Worm (Caenorhabditis elegans) whole organism, dauer: ENCODE results near the gene atgl-1.

Experiments used
- unc-62 ChIP-seq: sonication (generic microtip); optimal IDR thresholded peaks from 2 replicates; lab custom pipeline; 2017; ENCODE audit warnings: missing biosample characterization, missing genetic modification reagents, missing genetic modification characterization

Gene atgl-1

DNA sequence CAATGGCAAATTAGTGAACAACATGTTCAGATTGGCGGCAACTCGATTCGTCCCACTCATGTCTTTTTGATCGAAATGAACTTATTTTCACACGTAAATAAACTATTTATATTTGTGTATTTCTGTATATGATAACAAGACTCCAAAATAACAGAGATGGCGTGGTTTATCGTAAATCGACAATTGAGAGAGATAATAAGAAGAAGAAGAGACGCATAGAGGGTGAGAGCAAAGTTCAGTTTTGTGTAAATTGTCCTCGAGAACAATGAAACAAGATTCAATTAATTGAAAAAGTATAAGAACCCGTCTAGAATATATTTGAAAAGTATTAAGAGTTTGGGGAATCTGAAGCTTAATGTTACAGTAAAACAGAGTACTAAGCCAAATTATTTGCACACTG is 7.8 kb downstream of the atgl-1 start:
- no peak for TF ChIP-seq unc-62

DNA sequence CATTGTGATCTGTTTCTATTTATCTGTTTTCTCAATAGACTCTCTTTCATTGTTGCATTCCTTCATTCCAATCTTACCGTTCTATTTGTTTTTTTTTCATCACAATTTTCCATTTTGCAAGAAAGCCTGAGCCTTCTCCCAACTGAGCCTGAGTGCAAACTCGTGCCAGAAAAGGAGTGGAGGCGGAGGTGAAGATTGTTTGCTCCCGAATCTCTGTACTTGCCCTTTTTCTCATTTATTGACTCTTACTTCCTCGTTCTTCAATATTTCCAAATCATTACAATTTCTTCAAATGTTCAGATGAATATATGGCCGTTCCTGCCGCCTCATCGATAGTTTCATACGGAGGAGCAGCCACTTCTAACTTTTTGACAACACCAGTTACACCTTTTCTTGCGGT is 12.4 kb downstream of the atgl-1 start, which contains the start of gene let-756:
TSS of gene let-756 (plus strand) at position 301 of the 400 bp plus-strand sequence.
- TF ChIP-seq unc-62: no peak

DNA sequence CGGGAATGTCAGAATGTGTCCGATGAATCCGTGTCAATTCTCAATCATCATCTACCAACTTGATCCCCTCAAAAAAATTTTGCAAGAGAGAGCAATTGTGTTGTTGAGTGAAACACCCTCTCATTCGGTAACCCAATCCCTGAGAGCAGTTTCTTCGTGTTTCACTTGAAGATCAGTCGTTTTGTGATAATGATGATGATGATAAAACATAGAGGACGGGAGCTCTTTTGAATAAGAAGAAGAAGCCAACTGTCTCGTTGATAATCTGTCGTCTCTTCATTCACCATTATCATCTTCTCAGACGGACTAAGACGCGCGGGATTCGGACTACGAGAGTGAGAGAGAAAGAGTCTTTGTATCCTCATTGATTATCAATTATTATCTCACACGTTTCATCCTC is 14.1 kb downstream of the atgl-1 start:
- no peak for TF ChIP-seq unc-62

DNA sequence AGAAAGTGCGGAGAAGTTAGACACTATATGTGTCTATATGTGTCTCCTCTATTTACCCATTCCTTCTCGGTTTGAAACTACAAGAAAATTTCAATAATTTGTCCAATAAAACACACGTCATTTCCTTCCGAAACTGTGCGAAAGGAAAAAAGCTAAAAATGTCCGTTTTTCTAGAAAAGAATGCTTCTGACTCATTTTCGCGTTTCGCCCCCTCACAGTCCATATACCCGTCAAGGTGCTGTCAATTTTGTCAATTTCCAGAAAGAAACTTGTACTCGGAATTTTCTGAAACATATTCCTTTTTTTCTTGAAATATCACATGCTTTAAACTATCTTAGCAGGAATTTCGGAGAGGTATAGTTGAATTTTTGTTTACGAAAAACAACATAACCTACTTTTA is 16.4 kb downstream of the atgl-1 start:
- TF ChIP-seq unc-62: no peak

DNA sequence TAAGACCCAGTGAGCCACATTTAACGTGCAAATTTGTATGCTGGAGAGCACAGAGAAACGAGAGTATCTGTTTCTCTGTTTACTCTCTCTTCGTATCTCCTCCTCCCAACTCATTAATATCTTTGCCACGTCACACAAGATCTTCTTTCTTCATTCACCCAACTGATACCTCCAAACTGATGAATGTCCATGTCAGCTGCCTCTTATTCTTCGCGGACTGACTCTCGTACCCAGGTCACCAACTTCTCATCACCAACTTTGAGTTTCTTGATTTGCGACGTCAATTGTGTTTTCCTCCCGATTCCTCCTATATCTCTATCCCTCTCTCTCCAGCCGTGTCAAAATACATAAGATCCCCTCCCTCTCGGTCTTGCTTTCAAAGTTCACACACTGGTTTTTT is 16.9 kb downstream of the atgl-1 start:
- no peak for TF ChIP-seq unc-62

DNA sequence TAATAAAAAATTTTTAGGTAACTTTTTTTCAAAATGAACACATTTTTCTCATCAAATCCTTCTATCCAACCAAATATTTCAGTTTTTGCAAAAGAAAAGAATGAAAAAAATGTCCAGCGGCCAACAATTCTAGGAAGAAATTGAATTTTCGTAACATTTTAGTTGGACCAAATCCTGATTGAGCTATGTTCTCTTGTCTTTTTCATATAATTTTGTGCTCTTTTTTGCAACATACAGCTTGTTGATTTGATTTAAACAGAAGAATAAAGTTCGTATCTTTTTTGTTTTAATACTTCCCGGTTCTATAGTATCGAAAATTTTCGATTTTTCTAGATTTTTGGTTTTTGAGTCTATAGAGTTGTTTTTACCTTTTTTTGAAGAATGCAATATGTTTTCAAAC is 19.8 kb downstream of the atgl-1 start:
- TF ChIP-seq unc-62: no peak

DNA sequence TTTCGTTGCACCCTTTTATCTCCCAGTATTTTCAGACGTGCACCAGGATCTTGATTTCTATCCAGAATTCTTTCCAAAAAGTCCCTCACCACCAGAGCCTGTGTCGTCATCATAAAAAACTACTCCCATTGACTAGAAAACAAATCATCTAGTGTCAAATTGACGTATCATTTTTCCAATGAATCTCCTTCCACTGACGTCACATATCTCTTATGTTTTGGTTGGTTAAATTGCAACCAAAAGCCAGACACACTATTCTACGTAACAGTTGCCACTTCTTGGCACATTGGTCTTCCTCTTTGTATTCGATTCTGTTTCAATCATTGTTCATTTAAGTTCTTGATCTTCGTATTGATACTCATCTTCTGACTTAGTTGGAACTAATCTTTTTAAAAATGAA is 21.1 kb downstream of the atgl-1 start:
- TF ChIP-seq unc-62: no peak

DNA sequence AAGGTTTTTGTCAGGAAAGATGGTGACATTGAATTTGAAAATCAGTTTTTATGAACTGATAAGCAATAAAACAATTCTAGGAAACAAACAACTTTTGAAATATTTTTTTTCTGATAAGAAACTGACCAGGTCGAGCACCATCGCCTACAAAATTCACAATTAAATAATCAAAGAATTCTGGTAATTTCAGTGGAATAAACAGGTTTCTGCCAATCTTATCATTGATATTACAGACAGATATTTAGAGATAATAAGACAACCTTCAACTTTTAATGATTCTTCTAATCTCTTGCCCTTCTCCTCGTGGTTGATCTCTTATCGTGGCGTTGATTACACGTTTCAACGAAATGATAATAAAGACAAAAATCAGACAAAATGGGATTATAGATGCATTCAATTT is 22.9 kb downstream of the atgl-1 start:
- no peak for TF ChIP-seq unc-62

DNA sequence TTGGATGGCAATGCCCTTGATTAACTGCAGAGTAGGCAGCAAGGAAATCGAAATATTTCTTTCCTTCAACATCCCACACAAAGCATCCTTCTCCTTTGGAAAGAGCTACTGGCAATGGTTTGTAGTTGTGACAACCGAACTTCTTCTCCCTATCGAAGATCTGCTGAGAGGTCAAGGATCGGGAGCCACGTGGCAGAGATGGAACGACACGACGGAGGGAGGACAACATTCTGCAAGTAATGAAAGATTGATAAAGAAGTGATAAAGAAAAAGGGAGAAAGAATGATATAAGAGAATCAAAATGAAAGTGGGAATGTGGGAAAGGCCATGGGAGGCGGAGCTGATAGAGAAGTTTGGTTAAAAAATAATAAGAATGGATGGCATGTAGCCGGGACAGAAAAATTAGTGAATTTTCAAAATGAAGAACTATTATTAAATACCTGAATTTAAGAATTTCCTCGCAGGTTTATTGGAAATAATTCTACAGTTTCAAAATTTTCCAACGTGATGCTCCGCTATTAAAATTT is 23.5 kb downstream of the atgl-1 start, which contains the start of gene oatr-1:
TSS of gene oatr-1 (minus strand) at position 477 of the 527 bp plus-strand sequence.
- TF ChIP-seq unc-62: no peak

DNA sequence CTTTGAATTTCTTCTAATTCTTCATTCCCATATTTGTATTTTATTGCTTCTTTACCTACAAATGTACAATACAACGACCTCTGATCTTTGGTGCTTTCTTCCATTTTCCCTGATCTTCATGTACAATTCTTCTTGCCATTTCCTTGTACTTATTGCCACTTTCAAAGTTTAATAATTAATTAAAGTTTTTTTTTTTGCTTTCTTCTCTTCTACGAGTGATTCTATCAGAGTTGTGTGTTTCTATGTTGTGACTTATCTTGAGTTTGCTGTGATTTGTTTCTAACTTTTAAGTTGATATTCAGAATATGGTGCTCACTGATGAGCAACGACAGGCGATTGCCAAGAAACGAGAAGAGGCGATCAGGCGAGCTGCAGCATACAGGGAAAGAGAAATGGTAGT is 28.6 kb downstream of the atgl-1 start, which contains the start of gene smrc-1:
TSS of gene smrc-1 (plus strand) at position 301 of the 400 bp plus-strand sequence.
- TF ChIP-seq unc-62: no peak

DNA sequence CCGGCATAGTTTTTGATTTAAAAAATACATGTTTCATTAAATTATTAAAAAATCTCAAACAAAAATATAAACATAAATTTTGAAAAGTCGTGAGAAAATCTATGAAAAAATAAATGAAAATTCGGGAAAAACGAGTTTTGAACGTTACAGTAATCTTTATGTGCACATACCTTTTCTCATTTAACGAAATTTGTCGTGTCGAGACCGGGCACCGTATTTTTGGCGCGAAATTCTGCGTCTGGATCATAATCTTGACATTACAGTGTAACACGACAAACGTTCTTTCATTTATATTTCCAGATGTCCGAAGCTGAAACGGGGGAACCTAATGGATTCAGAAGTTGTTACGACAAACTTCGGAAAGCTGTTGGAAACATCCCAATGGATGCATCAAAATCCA is 29.7 kb downstream of the atgl-1 start, which contains the start of gene C16A3.2:
TSS of gene C16A3.2 (plus strand) at position 301 of the 400 bp plus-strand sequence.
- no peak for TF ChIP-seq unc-62

DNA sequence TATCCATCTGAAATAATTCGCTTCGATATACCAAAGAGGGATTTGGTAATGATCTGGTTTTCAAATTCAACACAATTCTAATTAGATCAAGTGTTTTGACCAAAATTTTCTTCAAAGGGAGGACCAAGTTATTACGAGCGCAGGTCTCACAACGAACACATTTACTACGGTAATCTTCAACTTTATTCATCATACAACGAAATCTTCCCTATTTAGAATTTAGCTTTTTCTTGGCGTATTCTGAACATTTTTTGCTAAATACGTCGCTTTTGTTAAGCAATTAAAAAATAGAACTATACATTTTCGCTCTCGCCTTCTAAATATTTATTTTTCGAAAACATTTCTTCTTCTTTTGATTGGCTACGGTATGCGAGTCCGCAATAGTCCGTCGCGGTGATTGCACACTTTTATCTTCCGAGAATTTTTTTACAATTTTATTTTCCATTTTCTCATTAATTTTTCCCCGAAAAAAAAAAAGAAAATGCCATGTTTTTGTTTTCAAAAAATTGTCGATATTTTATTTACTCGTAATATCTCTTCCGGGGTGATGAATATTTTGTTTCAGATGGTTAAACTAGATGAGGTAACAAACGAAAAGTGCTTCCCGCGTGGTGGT is 36.2 kb downstream of the atgl-1 start, which contains the start of gene let-716:
TSS of gene let-716 (plus strand) at position 566 of the 616 bp plus-strand sequence.
- TF ChIP-seq unc-62: no peak

DNA sequence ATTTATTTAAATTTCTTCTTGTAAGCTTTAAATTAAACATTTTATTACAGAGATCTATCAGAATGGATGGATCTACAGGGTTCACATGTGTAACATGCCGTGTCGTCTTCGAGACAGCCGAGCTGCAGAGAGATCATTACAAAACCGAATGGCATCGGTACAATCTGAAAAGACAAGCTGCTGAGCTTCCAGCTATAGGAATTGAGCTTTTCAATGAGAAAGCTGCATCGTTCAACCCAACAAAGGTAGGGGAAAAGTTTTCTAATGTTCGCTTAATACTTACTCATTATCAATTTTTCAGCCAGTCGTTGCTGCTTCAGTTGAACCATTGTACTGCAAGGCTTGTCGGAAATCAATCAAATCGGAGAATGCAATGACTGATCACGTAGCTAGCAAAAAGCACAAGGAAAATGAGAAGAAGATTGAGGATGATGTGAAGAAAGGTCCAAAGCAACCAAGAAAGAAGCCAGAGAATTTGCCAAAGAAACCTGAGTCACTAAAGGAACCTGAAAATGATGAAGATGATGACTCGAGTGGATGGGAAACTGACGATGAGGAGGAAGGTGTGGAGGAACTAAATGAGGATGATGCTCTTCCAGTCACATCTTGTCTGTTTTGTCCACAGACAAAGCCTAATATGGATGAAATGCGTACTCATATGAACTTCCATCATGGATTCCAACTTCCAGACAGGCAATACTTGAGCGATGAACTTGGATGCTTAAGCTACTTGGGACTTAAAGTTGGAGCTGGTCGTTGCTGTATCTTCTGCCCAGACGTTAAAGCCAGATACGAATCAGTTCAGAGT is 37.5 kb downstream of the atgl-1 start, which contains the start of gene znf-622:
TSS of gene znf-622 (plus strand) at position 51 of the 808 bp plus-strand sequence.
- TF ChIP-seq unc-62: no peak

DNA sequence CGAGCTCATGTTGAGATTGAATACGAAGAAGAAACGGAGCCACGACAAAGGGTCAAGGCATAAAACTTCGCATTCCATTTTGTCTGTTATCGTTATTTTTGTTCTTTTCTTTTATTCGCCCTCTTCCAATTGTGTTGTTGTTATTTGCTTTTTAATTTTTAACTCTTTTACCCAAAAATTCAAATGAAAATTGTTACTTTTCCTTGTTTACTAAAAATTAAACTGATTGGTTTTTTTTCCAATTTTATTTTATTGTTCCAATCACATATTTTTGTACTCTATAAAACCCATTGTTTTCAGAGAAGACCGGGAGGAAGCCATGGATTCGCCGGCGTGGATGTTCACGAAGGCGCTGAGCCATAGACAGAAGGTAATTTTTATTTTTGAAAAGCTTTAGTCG is 38.8 kb downstream of the atgl-1 start, which contains the start of gene C16A3.5:
TSS of gene C16A3.5 (plus strand) at position 301 of the 400 bp plus-strand sequence.
- TF ChIP-seq unc-62: no peak

DNA sequence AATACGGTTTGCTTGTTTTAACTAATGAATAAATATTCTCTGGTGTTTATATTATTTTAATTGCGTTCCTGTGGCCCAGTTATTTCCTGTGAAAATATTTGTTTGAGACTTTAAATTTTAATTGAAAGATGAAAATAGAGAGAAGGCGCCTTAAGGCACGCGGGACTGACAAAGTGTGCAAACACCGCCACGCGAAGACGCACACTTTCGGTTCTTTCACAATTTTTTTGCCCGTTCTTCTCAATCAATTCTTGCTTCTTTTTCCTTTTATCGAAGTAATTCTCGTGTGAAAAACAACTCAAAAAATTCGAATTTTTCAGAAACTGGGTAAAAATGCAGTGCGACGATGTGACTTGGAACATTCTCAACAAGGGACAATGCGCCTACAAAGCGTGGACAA is 40.1 kb downstream of the atgl-1 start, which contains the start of gene C16A3.6:
TSS of gene C16A3.6 (plus strand) at position 84 of the 400 bp plus-strand sequence.
- no peak for TF ChIP-seq unc-62

DNA sequence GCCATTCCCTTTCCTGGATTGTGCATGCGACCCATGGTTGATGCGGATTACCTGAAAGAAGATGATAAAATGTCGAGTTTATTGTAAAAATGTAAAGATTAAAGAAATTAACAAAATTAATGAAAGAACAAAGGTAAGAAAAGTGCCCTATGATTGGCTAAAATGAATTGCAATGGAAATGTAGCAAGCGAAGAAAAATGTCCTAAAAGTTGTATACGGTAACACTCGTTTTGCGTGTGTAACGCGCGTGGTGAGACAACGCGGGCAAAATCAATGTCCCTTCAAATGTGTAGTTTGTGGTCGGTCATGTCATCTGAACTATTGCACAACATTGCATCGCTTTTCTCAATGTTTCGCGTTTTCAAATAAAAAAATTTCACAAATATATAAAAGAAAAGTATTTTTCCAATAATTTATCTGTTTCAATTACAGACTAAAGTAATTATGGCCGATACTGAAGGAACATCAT is 44.3 kb downstream of the atgl-1 start, which contains the start of the genes rps-13 and nfx-1:
TSS of gene rps-13 (minus strand) at position 51 of the 469 bp plus-strand sequence.
TSS of gene nfx-1 (plus strand) at position 433 of the 469 bp plus-strand sequence.
- no peak for TF ChIP-seq unc-62
